Worm (Caenorhabditis elegans): ENCODE results near the gene C33D9.3.

DNA sequence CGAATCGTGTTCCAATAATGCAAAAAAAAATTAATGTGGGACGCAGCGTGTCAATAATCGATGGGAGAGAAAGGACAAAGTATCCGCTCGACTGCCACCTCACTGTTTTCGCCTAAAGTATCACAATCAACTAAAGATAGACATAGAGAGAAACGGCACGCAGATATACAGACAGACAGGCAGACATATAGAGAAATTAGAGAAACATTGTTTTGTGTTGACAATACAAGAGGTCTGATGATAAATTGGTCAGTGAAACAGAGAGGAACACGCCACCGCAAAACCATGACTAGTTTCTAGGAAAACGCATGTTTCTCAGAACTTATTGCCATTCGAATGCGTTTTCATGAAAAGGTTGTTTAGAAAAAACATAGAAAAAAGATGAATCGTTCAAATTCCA is 37.9 kb upstream of the C33D9.3 start, which contains the start of gene T28C6.8:
- TF ChIP-seq alr-1 (tag; optimal IDR thresholded peaks at IDR 0.05; ENCODE audit: borderline replicate concordance) (no peak), nhr-84 (tag; optimal IDR thresholded peaks at IDR 0.05) (no peak), mdl-1 (tag; optimal IDR thresholded peaks at IDR 0.05) (peak in 1 of 2 experiments; percentile 13), fkh-4 (tag; optimal IDR thresholded peaks at IDR 0.05; ENCODE audit: borderline replicate concordance) (no peak), jun-1 (tag; optimal IDR thresholded peaks at IDR 0.05) (no peak)
